Fruit fly (Drosophila melanogaster): ENCODE data around the gene CG14443.

dm6 chrX:6615476-6615875, 18.3 kb upstream of the CG14443 start:
- TF ChIP-seq CTCF (optimal IDR thresholded peaks at IDR 0.05) (no peak), CG8478 (optimal IDR thresholded peaks at IDR 0.05) (no peak)
